Worm (Caenorhabditis elegans): ENCODE results near the gene affl-1.

ce11 chrIII:422553-422952 lies 17.5 kb upstream of the affl-1 start:
- TF ChIP-seq klf-2 (GFP tag; conservative IDR thresholded peaks at IDR 0.05) (no peak), ztf-23 (GFP tag; IDR thresholded peaks at IDR 0.05) (no peak), cog-1 (tag; optimal IDR thresholded peaks at IDR 0.05) (no peak), med-1 (GFP tag; optimal IDR thresholded peaks at IDR 0.05; ENCODE audit: insufficient read depth) (no peak)
